Fruit fly (Drosophila melanogaster) whole organism, embryonic: ENCODE results near the gene CG33293.

ENCODE experiments used
- CG10543 ChIP-seq: fragments of 200-800 bp; sonication (Bioruptor generic); optimal IDR thresholded peaks from 3 replicates; lab custom pipeline; 2017; ENCODE audit warnings: missing biosample characterization, mild to moderate bottlenecking, missing genetic modification characterization, moderate library complexity
- CG11085 ChIP-seq: fragments of 200-800 bp; sonication (Bioruptor generic); IDR thresholded peaks from 2 replicates; pipeline ENCODE4 v1.3.6; 2022; ENCODE audit warnings: missing biosample characterization, missing genetic modification characterization
- CG12299 ChIP-seq: fragments of 200-800 bp; sonication (Bioruptor generic); optimal IDR thresholded peaks from 2 replicates; lab custom pipeline; 2018; ENCODE audit warnings: missing biosample characterization, mild to moderate bottlenecking, missing genetic modification characterization
- CG14710 ChIP-seq: fragments of 200-800 bp; sonication (Bioruptor generic); optimal IDR thresholded peaks from 3 replicates; lab custom pipeline; 2019; ENCODE audit warnings: missing biosample characterization, mild to moderate bottlenecking, missing genetic modification characterization, moderate library complexity
- CG17361 ChIP-seq: fragments of 200-800 bp; sonication (Bioruptor generic); IDR thresholded peaks from 3 replicates; pipeline ENCODE4 v1.3.6; 2022; ENCODE audit warnings: missing biosample characterization, missing genetic modification characterization
- CG18599 ChIP-seq: fragments of 200-800 bp; sonication (Bioruptor generic); optimal IDR thresholded peaks from 3 replicates; lab custom pipeline; 2017; ENCODE audit warnings: missing biosample characterization, missing genetic modification characterization, mild to moderate bottlenecking, moderate library complexity, missing genetic modification reagents
- CG32532 ChIP-seq: fragments of 200-800 bp; sonication (Bioruptor generic); IDR thresholded peaks from 2 replicates; pipeline ENCODE4 v1.3.6; 2022; ENCODE audit warnings: missing biosample characterization, missing genetic modification characterization
- CG33213 ChIP-seq: fragments of 200-800 bp; sonication (Bioruptor generic); optimal IDR thresholded peaks from 3 replicates; lab custom pipeline; 2016; ENCODE audit warnings: missing biosample characterization, missing genetic modification characterization
- CG6254 ChIP-seq: fragments of 200-800 bp; sonication (Bioruptor generic); optimal IDR thresholded peaks from 3 replicates; lab custom pipeline; 2017; ENCODE audit warnings: mild to moderate bottlenecking, missing biosample characterization, missing genetic modification reagents, missing genetic modification characterization
- CG6654 ChIP-seq: fragments of 200-800 bp; sonication (Bioruptor generic); optimal IDR thresholded peaks from 2 replicates; lab custom pipeline; 2017; ENCODE audit warnings: missing biosample characterization, mild to moderate bottlenecking, missing genetic modification characterization
- CG6689 ChIP-seq: fragments of 200-800 bp; sonication (Bioruptor generic); IDR thresholded peaks from 2 replicates; pipeline ENCODE4 v1.3.6; 2022; ENCODE audit warnings: missing biosample characterization, missing genetic modification characterization
- CG7786 ChIP-seq: fragments of 200-800 bp; sonication (Bioruptor generic); optimal IDR thresholded peaks from 2 replicates; lab custom pipeline; 2016; ENCODE audit warnings: missing biosample characterization, missing genetic modification characterization
- CG7839 ChIP-seq: fragments of 200-800 bp; sonication (Bioruptor generic); optimal IDR thresholded peaks from 3 replicates; lab custom pipeline; 2018; ENCODE audit warnings: missing biosample characterization, mild to moderate bottlenecking, missing genetic modification characterization, moderate library complexity
- CG7928 ChIP-seq: fragments of 200-800 bp; sonication (Bioruptor generic); optimal IDR thresholded peaks from 2 replicates; lab custom pipeline; 2017; ENCODE audit warnings: missing biosample characterization, mild to moderate bottlenecking, missing genetic modification characterization
- CG7963 ChIP-seq: fragments of 200-800 bp; sonication (Bioruptor generic); IDR thresholded peaks from 3 replicates; pipeline ENCODE4 v1.3.6; 2022; ENCODE audit warnings: missing biosample characterization, missing genetic modification characterization; ENCODE audit not compliant: partially characterized antibody
- CG8089 ChIP-seq: fragments of 200-800 bp; sonication (Bioruptor generic); optimal IDR thresholded peaks from 3 replicates; lab custom pipeline; 2016; ENCODE audit warnings: missing biosample characterization, missing genetic modification characterization
- CG8290 ChIP-seq, 3 experiments: fragments of 200-800 bp; sonication (Bioruptor generic); optimal IDR thresholded peaks; 2 replicates each; lab custom pipeline; 2016 to 2019; ENCODE audit warnings: missing biosample characterization in 3 of 3, missing genetic modification characterization in 3 of 3, mild to moderate bottlenecking in 2 of 3, moderate library complexity in 1 of 3
- CG8924 ChIP-seq: fragments of 200-800 bp; optimal IDR thresholded peaks from 3 replicates; lab custom pipeline; 2019; ENCODE audit warnings: missing biosample characterization, mild to moderate bottlenecking, missing genetic modification characterization, moderate library complexity
- Deaf1 ChIP-seq: fragments of 200-800 bp; optimal IDR thresholded peaks from 3 replicates; lab custom pipeline; 2019; ENCODE audit warnings: missing biosample characterization, mild to moderate bottlenecking, missing genetic modification characterization, moderate library complexity
- Elba2 ChIP-seq: fragments of 200-800 bp; sonication (Bioruptor generic); optimal IDR thresholded peaks from 3 replicates; lab custom pipeline; 2016; ENCODE audit warnings: missing biosample characterization, missing genetic modification characterization
- Fer3 ChIP-seq: fragments of 200-800 bp; sonication (Bioruptor generic); optimal IDR thresholded peaks from 2 replicates; lab custom pipeline; 2018; ENCODE audit warnings: missing biosample characterization, mild to moderate bottlenecking, missing genetic modification characterization, moderate library complexity
- Gsc ChIP-seq: fragments of 200-800 bp; sonication (Bioruptor generic); IDR thresholded peaks from 2 replicates; pipeline ENCODE4 v1.3.6; 2022; ENCODE audit warnings: missing biosample characterization, missing genetic modification characterization
- Kr ChIP-seq: fragments of 200-800 bp; sonication (Bioruptor generic); optimal IDR thresholded peaks from 2 replicates; lab custom pipeline; 2017; ENCODE audit warnings: missing biosample characterization, mild to moderate bottlenecking, missing genetic modification characterization
- NfI ChIP-seq: fragments of 200-800 bp; sonication (Bioruptor generic); optimal IDR thresholded peaks from 3 replicates; lab custom pipeline; 2018; ENCODE audit warnings: missing biosample characterization, mild to moderate bottlenecking, missing genetic modification characterization, moderate library complexity
- Oaz ChIP-seq: fragments of 200-800 bp; sonication (Bioruptor generic); IDR thresholded peaks from 2 replicates; pipeline ENCODE4 v1.3.6; 2022; ENCODE audit warnings: missing biosample characterization, missing genetic modification characterization
- Rx ChIP-seq: fragments of 200-800 bp; sonication (Bioruptor generic); IDR thresholded peaks from 2 replicates; pipeline ENCODE4 v1.3.6; 2022; ENCODE audit warnings: missing biosample characterization, missing genetic modification characterization
- Six4 ChIP-seq: fragments of 200-800 bp; sonication (Bioruptor generic); optimal IDR thresholded peaks from 2 replicates; lab custom pipeline; 2016; ENCODE audit warnings: missing biosample characterization, missing genetic modification characterization
- ase ChIP-seq: fragments of 200-800 bp; sonication (Bioruptor generic); IDR thresholded peaks from 3 replicates; pipeline ENCODE4 v1.3.6; 2022; ENCODE audit warnings: missing biosample characterization, missing genetic modification characterization
- az2 ChIP-seq: fragments of 200-800 bp; sonication (Bioruptor generic); optimal IDR thresholded peaks from 3 replicates; lab custom pipeline; 2016; ENCODE audit warnings: missing biosample characterization, missing genetic modification characterization
- caup ChIP-seq: fragments of 200-800 bp; sonication (Bioruptor generic); optimal IDR thresholded peaks from 3 replicates; lab custom pipeline; 2017; ENCODE audit warnings: missing biosample characterization, mild to moderate bottlenecking, missing genetic modification characterization, moderate library complexity; ENCODE audit not compliant: severe bottlenecking
- crp ChIP-seq, 2 experiments: fragments of 200-800 bp; sonication (Bioruptor generic); optimal IDR thresholded peaks; 2 replicates in 1 of 2; 3 replicates in 1 of 2; lab custom pipeline; 2017; ENCODE audit warnings: missing biosample characterization in 2 of 2, missing genetic modification characterization in 2 of 2, mild to moderate bottlenecking in 1 of 2, moderate library complexity in 1 of 2
- dan ChIP-seq: fragments of 200-800 bp; sonication (Bioruptor generic); IDR thresholded peaks from 2 replicates; pipeline ENCODE4 v1.3.6; 2022; ENCODE audit warnings: missing biosample characterization, missing genetic modification characterization
- danr ChIP-seq: fragments of 200-800 bp; sonication (Bioruptor generic); IDR thresholded peaks from 2 replicates; pipeline ENCODE4 v1.3.6; 2022; ENCODE audit warnings: missing biosample characterization, missing genetic modification characterization
- dpn ChIP-seq, 2 experiments: fragments of 200-800 bp; sonication (Bioruptor generic); optimal IDR thresholded peaks; 3 replicates each; lab custom pipeline; 2016; ENCODE audit warnings: missing biosample characterization in 2 of 2, missing genetic modification characterization in 2 of 2
- ems ChIP-seq: fragments of 200-800 bp; sonication (Bioruptor generic); optimal IDR thresholded peaks from 3 replicates; lab custom pipeline; 2016; ENCODE audit warnings: missing biosample characterization, missing genetic modification characterization
- fd96Cb ChIP-seq: fragments of 200-800 bp; sonication (Bioruptor generic); optimal IDR thresholded peaks from 2 replicates; lab custom pipeline; 2018; ENCODE audit warnings: missing biosample characterization, mild to moderate bottlenecking, missing genetic modification characterization, moderate library complexity
- grn ChIP-seq: fragments of 200-800 bp; sonication (Bioruptor generic); optimal IDR thresholded peaks from 3 replicates; lab custom pipeline; 2017; ENCODE audit warnings: missing biosample characterization, missing genetic modification characterization
- klu ChIP-seq: fragments of 200-800 bp; sonication (Bioruptor generic); IDR thresholded peaks from 2 replicates; pipeline ENCODE4 v1.3.6; 2022; ENCODE audit warnings: missing biosample characterization, missing genetic modification characterization
- lbe ChIP-seq: fragments of 200-800 bp; sonication (Bioruptor generic); optimal IDR thresholded peaks from 2 replicates; lab custom pipeline; 2016; ENCODE audit warnings: missing biosample characterization, mild to moderate bottlenecking, missing genetic modification characterization
- maf-S ChIP-seq: fragments of 200-800 bp; sonication (Bioruptor generic); optimal IDR thresholded peaks from 2 replicates; lab custom pipeline; 2016; ENCODE audit warnings: missing biosample characterization, missing genetic modification characterization
- oc ChIP-seq: fragments of 200-800 bp; sonication (Bioruptor generic); optimal IDR thresholded peaks from 2 replicates; lab custom pipeline; 2018; ENCODE audit warnings: missing biosample characterization, mild to moderate bottlenecking, missing genetic modification characterization, moderate library complexity
- pzg ChIP-seq: fragments of 200-800 bp; sonication (Bioruptor generic); optimal IDR thresholded peaks from 3 replicates; lab custom pipeline; 2018; ENCODE audit warnings: missing biosample characterization, mild to moderate bottlenecking, missing genetic modification characterization, moderate library complexity
- sd ChIP-seq: fragments of 200-800 bp; sonication (Bioruptor generic); optimal IDR thresholded peaks from 3 replicates; lab custom pipeline; 2018; ENCODE audit warnings: missing biosample characterization, mild to moderate bottlenecking, missing genetic modification characterization, moderate library complexity
- sr ChIP-seq: fragments of 200-800 bp; sonication (Bioruptor generic); IDR thresholded peaks from 3 replicates; pipeline ENCODE4 v1.3.6; 2022; ENCODE audit warnings: missing biosample characterization, missing genetic modification characterization
- tio ChIP-seq: fragments of 200-800 bp; sonication (Bioruptor generic); optimal IDR thresholded peaks from 2 replicates; lab custom pipeline; 2017; ENCODE audit warnings: missing biosample characterization, missing genetic modification characterization, inconsistent platforms
- twi ChIP-seq: fragments of 200-800 bp; optimal IDR thresholded peaks from 2 replicates; lab custom pipeline; 2019; ENCODE audit warnings: missing biosample characterization, mild to moderate bottlenecking, missing genetic modification characterization, moderate library complexity
- zfh2 ChIP-seq: fragments of 200-800 bp; sonication (Bioruptor generic); optimal IDR thresholded peaks from 2 replicates; lab custom pipeline; 2016; ENCODE audit warnings: missing biosample characterization, missing genetic modification characterization

CG33293 gene

dm6 chr3R:5215334-5216307 is 24.9 kb downstream of the CG33293 start (continued):
- TF ChIP-seq NfI (GFP tag; lab: Kevin White, UChicago) (peak; percentile 74), CG7963 (GFP tag; lab: Robert Waterston, UW) (no peak), klu (GFP tag; lab: Robert Waterston, UW) (peak; percentile 51), CG6254 (peak; percentile 97), ems (GFP tag; lab: Kevin White, UChicago) (peak; percentile 96), pzg (GFP tag; lab: Kevin White, UChicago) (no peak), Kr (peak; percentile 100), Rx (GFP tag; lab: Robert Waterston, UW) (peak; percentile 93), CG8290 (GFP tag; optimal IDR thresholded peaks at IDR 0.05; lab: Kevin White, UChicago) (peak; percentile 100), CG8290 (tag; optimal IDR thresholded peaks at IDR 0.05; lab: Kevin White, UChicago) (peak; percentile 91 to 100), CG11085 (GFP tag; lab: Robert Waterston, UW) (peak; percentile 79), sd (peak; percentile 86), CG10543 (peak; percentile 93), Oaz (GFP tag; lab: Robert Waterston, UW) (no peak), twi (tag; lab: Kevin White, UChicago) (peak; percentile 88), CG18599 (peak; percentile 96), sr (GFP tag; lab: Robert Waterston, UW) (peak; percentile 98), CG8089 (GFP tag; lab: Kevin White, UChicago) (peak; percentile 99), CG33213 (GFP tag; lab: Kevin White, UChicago) (peak; percentile 99), dpn (GFP tag; optimal IDR thresholded peaks at IDR 0.05; lab: Kevin White, UChicago) (peak; percentile 90 to 96), crp (GFP tag; optimal IDR thresholded peaks at IDR 0.05; lab: Kevin White, UChicago) (peak; percentile 25 to 74), oc (peak; percentile 99), Fer3 (tag; lab: Kevin White, UChicago) (peak; percentile 84), CG12299 (tag; lab: Kevin White, UChicago) (peak; percentile 94), CG6689 (peak; percentile 94), fd96Cb (tag; lab: Kevin White, UChicago) (peak; percentile 91), CG7928 (GFP tag; lab: Kevin White, UChicago) (peak; percentile 64), CG14710 (peak; percentile 98), dan (GFP tag; lab: Robert Waterston, UW) (peak; percentile 41; the same call in 1 of the 2 replicates), Deaf1 (peak; percentile 51), CG8924 (tag; lab: Kevin White, UChicago) (peak; percentile 95), CG6654 (GFP tag; lab: Kevin White, UChicago) (peak; percentile 84), grn (GFP tag; lab: Kevin White, UChicago) (peak; percentile 100), az2 (GFP tag; lab: Kevin White, UChicago) (peak; percentile 93), tio (GFP tag; lab: Kevin White, UChicago) (peak; percentile 98), Six4 (peak; percentile 99), lbe (GFP tag; lab: Kevin White, UChicago) (peak; percentile 77), CG7786 (GFP tag; lab: Kevin White, UChicago) (peak; percentile 96), Elba2 (GFP tag; lab: Kevin White, UChicago) (no peak), ase (GFP tag; lab: Robert Waterston, UW) (peak; percentile 93), maf-S (peak; percentile 98), caup (GFP tag; lab: Kevin White, UChicago) (peak; percentile 93), CG32532 (GFP tag; lab: Robert Waterston, UW) (peak; percentile 47), Gsc (GFP tag; lab: Robert Waterston, UW) (no peak; the same call in 1 of the 2 replicates), zfh2 (peak; percentile 27), danr (peak; percentile 87), CG17361 (peak; percentile 70; the same call in 2 of the 3 replicates), CG7839 (tag; lab: Kevin White, UChicago) (peak; percentile 78)
